Fruit fly (Drosophila melanogaster) whole organism, embryonic: ENCODE results near the gene Cipc.

Experiments used
- CG10147 ChIP-seq: fragments of 200-800 bp; sonication (Bioruptor generic); optimal IDR thresholded peaks from 2 replicates; lab custom pipeline; 2019; ENCODE audit warnings: missing biosample characterization, mild to moderate bottlenecking, missing genetic modification characterization, moderate library complexity
- CG11560 ChIP-seq: fragments of 200-800 bp; sonication (Bioruptor generic); IDR thresholded peaks from 3 replicates; pipeline ENCODE4 v1.3.6; 2022; ENCODE audit warnings: missing biosample characterization, missing genetic modification characterization
- CG12155 ChIP-seq: fragments of 200-800 bp; sonication (Bioruptor generic); optimal IDR thresholded peaks from 3 replicates; lab custom pipeline; 2016; ENCODE audit warnings: missing biosample characterization, missing genetic modification characterization
- CG12236 ChIP-seq: fragments of 200-800 bp; sonication (Bioruptor generic); optimal IDR thresholded peaks from 2 replicates; lab custom pipeline; 2016; ENCODE audit warnings: missing biosample characterization, missing genetic modification characterization
- CG13424 ChIP-seq: fragments of 200-800 bp; sonication (Bioruptor generic); optimal IDR thresholded peaks from 2 replicates; lab custom pipeline; 2019; ENCODE audit warnings: missing biosample characterization, mild to moderate bottlenecking, missing genetic modification characterization, moderate library complexity
- CG14667 ChIP-seq: fragments of 200-800 bp; sonication (Bioruptor generic); IDR thresholded peaks from 2 replicates; pipeline ENCODE4 v1.3.6; 2022; ENCODE audit warnings: missing biosample characterization, missing genetic modification characterization
- CG16779 ChIP-seq: fragments of 200-800 bp; sonication (Bioruptor generic); IDR thresholded peaks from 2 replicates; pipeline ENCODE4 v1.3.6; 2022; ENCODE audit warnings: missing biosample characterization, missing genetic modification characterization
- CG17385 ChIP-seq: fragments of 200-800 bp; sonication (Bioruptor generic); optimal IDR thresholded peaks from 3 replicates; lab custom pipeline; 2018; ENCODE audit warnings: missing biosample characterization, mild to moderate bottlenecking, missing genetic modification characterization
- CG17612 ChIP-seq: fragments of 200-800 bp; sonication (Bioruptor generic); IDR thresholded peaks from 2 replicates; pipeline ENCODE4 v1.3.6; 2022; ENCODE audit warnings: missing biosample characterization, missing genetic modification characterization
- CG18619 ChIP-seq: fragments of 200-800 bp; sonication (Bioruptor generic); optimal IDR thresholded peaks from 3 replicates; lab custom pipeline; 2017; ENCODE audit warnings: missing biosample characterization, mild to moderate bottlenecking, missing genetic modification characterization
- CG2678 ChIP-seq: fragments of 200-800 bp; sonication (Bioruptor generic); optimal IDR thresholded peaks from 3 replicates; lab custom pipeline; 2019; ENCODE audit warnings: missing biosample characterization, mild to moderate bottlenecking, missing genetic modification characterization, moderate library complexity
- CG3995 ChIP-seq: fragments of 200-800 bp; sonication (Bioruptor generic); optimal IDR thresholded peaks from 3 replicates; lab custom pipeline; 2016; ENCODE audit warnings: missing biosample characterization, missing genetic modification characterization
- CG6854 ChIP-seq: fragments of 200-800 bp; sonication (Bioruptor generic); optimal IDR thresholded peaks from 3 replicates; lab custom pipeline; 2017; ENCODE audit warnings: missing biosample characterization, mild to moderate bottlenecking, missing genetic modification characterization
- CG9215 ChIP-seq: fragments of 200-800 bp; sonication (Bioruptor generic); IDR thresholded peaks from 2 replicates; pipeline ENCODE4 v1.3.6; 2022; ENCODE audit warnings: missing biosample characterization, missing genetic modification characterization
- CG9876 ChIP-seq: fragments of 200-800 bp; sonication (Bioruptor generic); optimal IDR thresholded peaks from 2 replicates; lab custom pipeline; 2016; ENCODE audit warnings: missing biosample characterization, missing genetic modification characterization
- CrebB ChIP-seq: fragments of 200-800 bp; sonication (Bioruptor generic); optimal IDR thresholded peaks from 3 replicates; lab custom pipeline; 2018; ENCODE audit warnings: missing biosample characterization, mild to moderate bottlenecking, missing genetic modification characterization
- Ets65A ChIP-seq: fragments of 200-800 bp; sonication (Bioruptor generic); peaks from one replicate; lab custom pipeline; 2016; ENCODE audit warnings: missing biosample characterization, missing genetic modification characterization
- HLH3B ChIP-seq: fragments of 200-800 bp; sonication (Bioruptor generic); IDR thresholded peaks from 2 replicates; pipeline ENCODE4 v1.3.6; 2022; ENCODE audit warnings: missing biosample characterization, missing genetic modification characterization
- HLH54F ChIP-seq: fragments of 200-800 bp; sonication (Bioruptor generic); optimal IDR thresholded peaks from 3 replicates; lab custom pipeline; 2016; ENCODE audit warnings: missing biosample characterization, missing genetic modification characterization
- HmgZ ChIP-seq: fragments of 200-800 bp; sonication (Bioruptor generic); optimal IDR thresholded peaks from 2 replicates; lab custom pipeline; 2018; ENCODE audit warnings: missing biosample characterization, mild to moderate bottlenecking, missing genetic modification characterization
- Hr78 ChIP-seq, 2 experiments: fragments of 200-800 bp in 1 of 2; fragments of >200 bp in 1 of 2; sonication (Bioruptor generic) in 1 of 2; optimal IDR thresholded peaks; 2 replicates each; lab custom pipeline; 2017 to 2019; ENCODE audit warnings: missing biosample characterization in 2 of 2, missing genetic modification characterization in 2 of 2, mild to moderate bottlenecking in 1 of 2, moderate library complexity in 1 of 2
- Med ChIP-seq: fragments of 200-800 bp; sonication (Bioruptor generic); peaks from one replicate; lab custom pipeline; 2016; ENCODE audit warnings: missing biosample characterization, missing genetic modification characterization, mild to moderate bottlenecking, inconsistent platforms, moderate library complexity
- Myb ChIP-seq: fragments of 200-800 bp; sonication (Bioruptor generic); optimal IDR thresholded peaks from 2 replicates; lab custom pipeline; 2016; ENCODE audit warnings: missing biosample characterization, missing genetic modification characterization
- NC2α ChIP-seq: fragments of 200-800 bp; sonication (Bioruptor generic); optimal IDR thresholded peaks from 2 replicates; lab custom pipeline; 2016; ENCODE audit warnings: missing biosample characterization, missing genetic modification characterization
- Oli ChIP-seq: fragments of 200-800 bp; sonication (Bioruptor generic); optimal IDR thresholded peaks from 2 replicates; lab custom pipeline; 2018; ENCODE audit warnings: missing biosample characterization, mild to moderate bottlenecking, missing genetic modification characterization, moderate library complexity
- Side ChIP-seq: fragments of 200-800 bp; sonication (Bioruptor generic); optimal IDR thresholded peaks from 2 replicates; lab custom pipeline; 2016; ENCODE audit warnings: missing biosample characterization, missing genetic modification characterization
- TFAM ChIP-seq: fragments of 200-800 bp; sonication (Bioruptor generic); optimal IDR thresholded peaks from 2 replicates; lab custom pipeline; 2017; ENCODE audit warnings: missing biosample characterization, missing genetic modification characterization, inconsistent platforms
- abd-A ChIP-seq: fragments of 200-800 bp; sonication (Bioruptor generic); optimal IDR thresholded peaks from 3 replicates; lab custom pipeline; 2019; ENCODE audit warnings: missing biosample characterization, mild to moderate bottlenecking, missing genetic modification characterization, moderate library complexity
- bab2 ChIP-seq: fragments of 200-800 bp; sonication (Bioruptor generic); optimal IDR thresholded peaks from 2 replicates; lab custom pipeline; 2016; ENCODE audit warnings: missing biosample characterization, missing genetic modification characterization
- cad ChIP-seq: fragments of >200 bp; optimal IDR thresholded peaks from 2 replicates; lab custom pipeline; 2017; ENCODE audit warnings: missing biosample characterization, missing genetic modification characterization
- chif ChIP-seq, 2 experiments: fragments of 200-800 bp; sonication (Bioruptor generic); optimal IDR thresholded peaks; 3 replicates each; lab custom pipeline; 2016; ENCODE audit warnings: missing biosample characterization in 2 of 2, missing genetic modification characterization in 2 of 2
- chn ChIP-seq: fragments of 200-800 bp; sonication (Bioruptor generic); optimal IDR thresholded peaks from 2 replicates; lab custom pipeline; 2016; ENCODE audit warnings: missing biosample characterization, missing genetic modification characterization
- ci ChIP-seq: fragments of 200-800 bp; sonication (Bioruptor generic); IDR thresholded peaks from 3 replicates; pipeline ENCODE4 v1.3.6; 2022; ENCODE audit warnings: missing biosample characterization, missing genetic modification characterization
- dm ChIP-seq: fragments of 200-800 bp; sonication (Bioruptor generic); optimal IDR thresholded peaks from 3 replicates; lab custom pipeline; 2016; ENCODE audit warnings: missing biosample characterization, missing genetic modification characterization
- dmrt11E ChIP-seq: fragments of 200-800 bp; sonication (Bioruptor generic); optimal IDR thresholded peaks from 3 replicates; lab custom pipeline; 2018; ENCODE audit warnings: missing biosample characterization, mild to moderate bottlenecking, missing genetic modification characterization, moderate library complexity
- dmrt99B ChIP-seq: fragments of 200-800 bp; sonication (Bioruptor generic); optimal IDR thresholded peaks from 2 replicates; lab custom pipeline; 2018; ENCODE audit warnings: missing biosample characterization, mild to moderate bottlenecking, missing genetic modification characterization, moderate library complexity
- dysf ChIP-seq: fragments of 200-800 bp; sonication (Bioruptor generic); IDR thresholded peaks from 3 replicates; pipeline ENCODE4 v1.3.6; 2022; ENCODE audit warnings: missing biosample characterization, missing genetic modification characterization
- esg ChIP-seq: fragments of 200-800 bp; sonication (Bioruptor generic); conservative IDR thresholded peaks from 2 replicates; pipeline ENCODE4 v1.3.6; 2022; ENCODE audit warnings: missing biosample characterization, missing genetic modification characterization
- eve ChIP-seq, 2 experiments: fragments of >200 bp; optimal IDR thresholded peaks; 2 replicates each; lab custom pipeline; 2017; ENCODE audit warnings: missing biosample characterization in 2 of 2, missing genetic modification characterization in 2 of 2
- eyg ChIP-seq: fragments of 200-800 bp; sonication (Bioruptor generic); optimal IDR thresholded peaks from 3 replicates; lab custom pipeline; 2016; ENCODE audit warnings: missing biosample characterization, missing genetic modification characterization
- her ChIP-seq: fragments of 200-800 bp; sonication (Bioruptor generic); optimal IDR thresholded peaks from 2 replicates; lab custom pipeline; 2016; ENCODE audit warnings: missing biosample characterization, missing genetic modification characterization
- kni ChIP-seq: fragments of 200-800 bp; sonication (Bioruptor generic); optimal IDR thresholded peaks from 3 replicates; lab custom pipeline; 2017; ENCODE audit warnings: mild to moderate bottlenecking, missing biosample characterization, missing genetic modification reagents, missing genetic modification characterization
- maf-S ChIP-seq: fragments of 200-800 bp; sonication (Bioruptor generic); optimal IDR thresholded peaks from 2 replicates; lab custom pipeline; 2016; ENCODE audit warnings: missing biosample characterization, missing genetic modification characterization
- nmo ChIP-seq: fragments of 200-800 bp; sonication (Bioruptor generic); optimal IDR thresholded peaks from 2 replicates; lab custom pipeline; 2018; ENCODE audit warnings: missing biosample characterization, mild to moderate bottlenecking, missing genetic modification characterization, moderate library complexity
- shn ChIP-seq: fragments of 200-800 bp; sonication (Bioruptor generic); optimal IDR thresholded peaks from 3 replicates; lab custom pipeline; 2016; ENCODE audit warnings: missing biosample characterization, missing genetic modification characterization
- sim ChIP-seq: fragments of 200-800 bp; sonication (Bioruptor generic); IDR thresholded peaks from 2 replicates; pipeline ENCODE4 v1.3.6; 2022; ENCODE audit warnings: missing biosample characterization, missing genetic modification characterization
- so ChIP-seq: fragments of 200-800 bp; sonication (Bioruptor generic); IDR thresholded peaks from 3 replicates; pipeline ENCODE4 v1.3.6; 2022; ENCODE audit warnings: missing biosample characterization, missing genetic modification characterization
- ssp ChIP-seq: fragments of 200-800 bp; sonication (Bioruptor generic); IDR thresholded peaks from 2 replicates; pipeline ENCODE4 v1.3.6; 2022; ENCODE audit warnings: missing biosample characterization, missing genetic modification characterization
- tgo ChIP-seq: fragments of 200-800 bp; sonication (Bioruptor generic); IDR thresholded peaks from 3 replicates; pipeline ENCODE4 v1.3.6; 2022; ENCODE audit warnings: missing biosample characterization, missing genetic modification characterization
- tin ChIP-seq: fragments of 200-800 bp; sonication (Bioruptor generic); optimal IDR thresholded peaks from 3 replicates; lab custom pipeline; 2016; ENCODE audit warnings: missing biosample characterization, missing genetic modification characterization
- vnd ChIP-seq: fragments of 200-800 bp; sonication (Bioruptor generic); IDR thresholded peaks from 3 replicates; pipeline ENCODE4 v1.3.6; 2022; ENCODE audit warnings: missing biosample characterization, missing genetic modification characterization; ENCODE audit not compliant: partially characterized antibody
- wdn ChIP-seq: fragments of 200-800 bp; sonication (Bioruptor generic); IDR thresholded peaks from 2 replicates; pipeline ENCODE4 v1.3.6; 2022; ENCODE audit warnings: missing biosample characterization, missing genetic modification characterization

Gene Cipc

DNA sequence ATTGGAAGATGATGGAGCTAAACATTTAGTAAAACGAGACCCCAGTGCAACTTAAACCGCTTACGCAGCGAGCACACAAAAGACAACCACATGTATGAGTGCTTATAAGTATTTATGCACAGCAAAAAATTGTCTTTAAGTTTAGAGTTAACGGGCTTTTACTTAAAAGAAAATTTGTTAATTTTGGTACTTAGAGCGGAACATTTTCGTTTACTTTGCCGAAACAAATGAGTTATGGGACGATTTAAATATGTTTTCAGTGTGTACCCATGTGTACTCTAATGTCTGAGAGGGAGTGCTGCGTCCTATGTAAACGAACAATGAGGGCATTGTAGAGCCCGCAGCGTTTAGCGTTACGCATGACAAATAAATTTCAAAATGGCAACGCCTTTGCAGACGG is 15.1 kb downstream of the Cipc start (continued):
- TF ChIP-seq chif (GFP tag; optimal IDR thresholded peaks at IDR 0.05; lab: Kevin White, UChicago) (peak; percentile 7 to 50), maf-S (GFP tag; lab: Kevin White, UChicago) (no peak), abd-A (tag; lab: Kevin White, UChicago) (no peak), Med (GFP tag; lab: Kevin White, UChicago) (peak; percentile 61), CG10147 (GFP tag; lab: Kevin White, UChicago) (peak; percentile 13), kni (GFP tag; lab: Kevin White, UChicago) (no peak), CG17385 (GFP tag; lab: Kevin White, UChicago) (peak; percentile 4), CG14667 (GFP tag; lab: Robert Waterston, UW) (no peak), CG17612 (no peak), TFAM (GFP tag; lab: Kevin White, UChicago) (no peak), her (GFP tag; lab: Kevin White, UChicago) (peak; percentile 32), cad (GFP tag; lab: Kevin White, UChicago) (no peak), eve (GFP tag; optimal IDR thresholded peaks at IDR 0.05; lab: Kevin White, UChicago) (peak in 1 of 2 experiments; percentile 14), CG18619 (no peak), CG2678 (tag; lab: Kevin White, UChicago) (peak; percentile 38), shn (GFP tag; lab: Kevin White, UChicago) (peak; percentile 3), sim (GFP tag; lab: Robert Waterston, UW) (no peak), esg (GFP tag; lab: Robert Waterston, UW) (peak; percentile 37; the same call in 1 of the 2 replicates), Side (GFP tag; lab: Kevin White, UChicago) (no peak), eyg (GFP tag; lab: Kevin White, UChicago) (peak; percentile 24), HLH3B (GFP tag; lab: Robert Waterston, UW) (peak; percentile 47), dysf (GFP tag; lab: Robert Waterston, UW) (peak; percentile 80), Hr78 (GFP tag; optimal IDR thresholded peaks at IDR 0.05; lab: Kevin White, UChicago) (no peak), bab2 (GFP tag; lab: Kevin White, UChicago) (peak; percentile 2), Myb (GFP tag; lab: Kevin White, UChicago) (peak; percentile 11), CG11560 (tag; lab: Robert Waterston, UW) (0 out of 3 replicates have a peak, but pooled peaks have one; percentile 41), CrebB (tag; lab: Kevin White, UChicago) (no peak), CG6854 (GFP tag; lab: Kevin White, UChicago) (no peak), CG12155 (GFP tag; lab: Kevin White, UChicago) (no peak), Oli (tag; lab: Kevin White, UChicago) (peak; percentile 55), chn (GFP tag; lab: Kevin White, UChicago) (peak; percentile 22), tin (GFP tag; lab: Kevin White, UChicago) (peak; percentile 8), so (GFP tag; lab: Robert Waterston, UW) (peak; percentile 58; the same call in 1 of the 3 replicates), HLH54F (GFP tag; lab: Kevin White, UChicago) (peak; percentile 34), CG13424 (tag; lab: Kevin White, UChicago) (peak; percentile 36), wdn (peak; percentile 54), NC2α (GFP tag; lab: Kevin White, UChicago) (no peak), HmgZ (tag; lab: Kevin White, UChicago) (no peak), nmo (no peak), CG12236 (no peak), Ets65A (GFP tag; lab: Kevin White, UChicago) (peak; percentile 36), CG9215 (GFP tag; lab: Robert Waterston, UW) (no peak), dmrt11E (tag; lab: Kevin White, UChicago) (no peak), CG9876 (GFP tag; lab: Kevin White, UChicago) (no peak), ssp (0 out of 2 replicates have a peak, but pooled peaks have one; percentile 21), vnd (no peak), dmrt99B (tag; lab: Kevin White, UChicago) (peak; percentile 23), dm (no peak), ci (GFP tag; lab: Robert Waterston, UW) (peak; percentile 76), tgo (GFP tag; lab: Robert Waterston, UW) (peak; percentile 30; the same call in 1 of the 3 replicates), CG3995 (GFP tag; lab: Kevin White, UChicago) (no peak), CG16779 (GFP tag; lab: Robert Waterston, UW) (no peak)
